Fruit fly (Drosophila melanogaster) whole organism, embryonic: Measurements from ENCODE around the gene Doc2.

ENCODE experiments used
- Atf-2 ChIP-seq: fragments of 200-800 bp; sonication (Bioruptor generic); optimal IDR thresholded peaks from 2 replicates; lab custom pipeline; 2016; ENCODE audit warnings: missing biosample characterization, missing genetic modification characterization
- B-H2 ChIP-seq: fragments of 200-800 bp; sonication (Bioruptor generic); optimal IDR thresholded peaks from 2 replicates; lab custom pipeline; 2018; ENCODE audit warnings: missing biosample characterization, mild to moderate bottlenecking, missing genetic modification characterization
- CG10979 ChIP-seq: fragments of 200-800 bp; sonication (Bioruptor generic); optimal IDR thresholded peaks from 2 replicates; lab custom pipeline; 2018; ENCODE audit warnings: missing biosample characterization, mild to moderate bottlenecking, missing genetic modification characterization, moderate library complexity
- CG11093 ChIP-seq: fragments of 200-800 bp; sonication (Bioruptor generic); IDR thresholded peaks from 3 replicates; pipeline ENCODE4 v1.3.6; 2022; ENCODE audit warnings: missing biosample characterization, missing genetic modification characterization
- CG12391 ChIP-seq: fragments of 200-800 bp; sonication (Bioruptor generic); optimal IDR thresholded peaks from 3 replicates; lab custom pipeline; 2018; ENCODE audit warnings: missing biosample characterization, mild to moderate bottlenecking, missing genetic modification characterization, moderate library complexity
- CG13424 ChIP-seq: fragments of 200-800 bp; sonication (Bioruptor generic); optimal IDR thresholded peaks from 2 replicates; lab custom pipeline; 2019; ENCODE audit warnings: missing biosample characterization, mild to moderate bottlenecking, missing genetic modification characterization, moderate library complexity
- CG13624 ChIP-seq: fragments of 200-800 bp; sonication (Bioruptor generic); optimal IDR thresholded peaks from 2 replicates; lab custom pipeline; 2016; ENCODE audit warnings: missing biosample characterization, missing genetic modification characterization
- CG15479 ChIP-seq: fragments of 200-800 bp; sonication (Bioruptor generic); optimal IDR thresholded peaks from 3 replicates; lab custom pipeline; 2019; ENCODE audit warnings: missing biosample characterization, mild to moderate bottlenecking, missing genetic modification characterization, moderate library complexity
- CG17359 ChIP-seq: fragments of 200-800 bp; sonication (Bioruptor generic); optimal IDR thresholded peaks from 3 replicates; lab custom pipeline; 2018; ENCODE audit warnings: missing biosample characterization, mild to moderate bottlenecking, missing genetic modification characterization, moderate library complexity
- CG2199 ChIP-seq: fragments of 200-800 bp; sonication (Bioruptor generic); IDR thresholded peaks from 3 replicates; pipeline ENCODE4 v1.3.6; 2022; ENCODE audit warnings: missing biosample characterization, missing genetic modification characterization
- CG3847 ChIP-seq: fragments of 200-800 bp; sonication (Bioruptor generic); IDR thresholded peaks from 2 replicates; pipeline ENCODE4 v1.3.6; 2022; ENCODE audit warnings: missing biosample characterization, missing genetic modification characterization
- CG4360 ChIP-seq: fragments of 200-800 bp; sonication (Bioruptor generic); IDR thresholded peaks from 2 replicates; pipeline ENCODE4 v1.3.6; 2022; ENCODE audit warnings: missing biosample characterization, missing genetic modification characterization
- CG4707 ChIP-seq: fragments of 200-800 bp; sonication (Bioruptor generic); optimal IDR thresholded peaks from 2 replicates; lab custom pipeline; 2018; ENCODE audit warnings: missing biosample characterization, mild to moderate bottlenecking, missing genetic modification characterization, moderate library complexity
- CG6683 ChIP-seq: fragments of 200-800 bp; sonication (Bioruptor generic); optimal IDR thresholded peaks from 2 replicates; lab custom pipeline; 2017; ENCODE audit warnings: missing biosample characterization, mild to moderate bottlenecking, missing genetic modification characterization, missing genetic modification reagents
- CG6689 ChIP-seq: fragments of 200-800 bp; sonication (Bioruptor generic); IDR thresholded peaks from 2 replicates; pipeline ENCODE4 v1.3.6; 2022; ENCODE audit warnings: missing biosample characterization, missing genetic modification characterization
- CG8944 ChIP-seq: fragments of 200-800 bp; sonication (Bioruptor generic); optimal IDR thresholded peaks from 3 replicates; lab custom pipeline; 2016; ENCODE audit warnings: missing biosample characterization, missing genetic modification characterization
- CG9215 ChIP-seq: fragments of 200-800 bp; sonication (Bioruptor generic); IDR thresholded peaks from 2 replicates; pipeline ENCODE4 v1.3.6; 2022; ENCODE audit warnings: missing biosample characterization, missing genetic modification characterization
- CG9609 ChIP-seq: fragments of 200-800 bp; sonication (Bioruptor generic); optimal IDR thresholded peaks from 3 replicates; lab custom pipeline; 2016; ENCODE audit warnings: missing biosample characterization, missing genetic modification characterization
- Dad ChIP-seq: fragments of 200-800 bp; sonication (Bioruptor generic); optimal IDR thresholded peaks from 3 replicates; lab custom pipeline; 2016; ENCODE audit warnings: missing biosample characterization, missing genetic modification characterization
- Drgx ChIP-seq: fragments of 200-800 bp; sonication (Bioruptor generic); IDR thresholded peaks from 2 replicates; pipeline ENCODE4 v1.3.6; 2022; ENCODE audit warnings: missing biosample characterization, missing genetic modification characterization
- E2f1 ChIP-seq: fragments of 200-800 bp; sonication (Bioruptor generic); IDR thresholded peaks from 2 replicates; pipeline ENCODE4 v1.3.6; 2022; ENCODE audit warnings: missing biosample characterization, missing genetic modification characterization
- Fer3 ChIP-seq: fragments of 200-800 bp; sonication (Bioruptor generic); optimal IDR thresholded peaks from 2 replicates; lab custom pipeline; 2018; ENCODE audit warnings: missing biosample characterization, mild to moderate bottlenecking, missing genetic modification characterization, moderate library complexity
- Gug ChIP-seq: fragments of 200-800 bp; sonication (Bioruptor generic); IDR thresholded peaks from 4 replicates; pipeline ENCODE4 v1.3.6; 2022; ENCODE audit warnings: missing biosample characterization, missing genetic modification characterization
- HmgZ ChIP-seq: fragments of 200-800 bp; sonication (Bioruptor generic); optimal IDR thresholded peaks from 2 replicates; lab custom pipeline; 2018; ENCODE audit warnings: missing biosample characterization, mild to moderate bottlenecking, missing genetic modification characterization
- Med ChIP-seq: fragments of 200-800 bp; sonication (Bioruptor generic); peaks from one replicate; lab custom pipeline; 2016; ENCODE audit warnings: missing biosample characterization, missing genetic modification characterization, mild to moderate bottlenecking, inconsistent platforms, moderate library complexity
- Mes4 ChIP-seq: fragments of 200-800 bp; sonication (Bioruptor generic); optimal IDR thresholded peaks from 2 replicates; lab custom pipeline; 2016; ENCODE audit warnings: missing biosample characterization, missing genetic modification characterization
- NC2β ChIP-seq: fragments of 200-800 bp; sonication (Bioruptor generic); optimal IDR thresholded peaks from 2 replicates; lab custom pipeline; 2016; ENCODE audit warnings: missing biosample characterization, missing genetic modification characterization
- NFAT ChIP-seq: fragments of 200-800 bp; sonication (Bioruptor generic); IDR thresholded peaks from 2 replicates; pipeline ENCODE4 v1.3.6; 2022; ENCODE audit warnings: missing biosample characterization, missing genetic modification characterization
- Oli ChIP-seq: fragments of 200-800 bp; sonication (Bioruptor generic); optimal IDR thresholded peaks from 2 replicates; lab custom pipeline; 2018; ENCODE audit warnings: missing biosample characterization, mild to moderate bottlenecking, missing genetic modification characterization, moderate library complexity
- Scr ChIP-seq: fragments of 200-800 bp; sonication (Bioruptor generic); IDR thresholded peaks from 2 replicates; pipeline ENCODE4 v1.3.6; 2022; ENCODE audit warnings: missing biosample characterization, missing genetic modification characterization; ENCODE audit not compliant: partially characterized antibody
- ac ChIP-seq: fragments of 200-800 bp; sonication (Bioruptor generic); optimal IDR thresholded peaks from 3 replicates; lab custom pipeline; 2017; ENCODE audit warnings: missing biosample characterization, mild to moderate bottlenecking, missing genetic modification characterization
- dan ChIP-seq: fragments of 200-800 bp; sonication (Bioruptor generic); IDR thresholded peaks from 2 replicates; pipeline ENCODE4 v1.3.6; 2022; ENCODE audit warnings: missing biosample characterization, missing genetic modification characterization
- dpn ChIP-seq, 2 experiments: fragments of 200-800 bp; sonication (Bioruptor generic); optimal IDR thresholded peaks; 3 replicates each; lab custom pipeline; 2016; ENCODE audit warnings: missing biosample characterization in 2 of 2, missing genetic modification characterization in 2 of 2
- kah ChIP-seq: fragments of 200-800 bp; sonication (Bioruptor generic); optimal IDR thresholded peaks from 2 replicates; lab custom pipeline; 2018; ENCODE audit warnings: missing biosample characterization, mild to moderate bottlenecking, missing genetic modification characterization
- lilli ChIP-seq: fragments of 200-800 bp; sonication (Bioruptor generic); optimal IDR thresholded peaks from 3 replicates; lab custom pipeline; 2016; ENCODE audit warnings: missing biosample characterization, missing genetic modification characterization
- lmd ChIP-seq: fragments of 200-800 bp; sonication (Bioruptor generic); IDR thresholded peaks from 2 replicates; pipeline ENCODE4 v1.3.6; 2022; ENCODE audit warnings: missing biosample characterization, missing genetic modification characterization
- lov ChIP-seq, 2 experiments: fragments of 200-800 bp in 1 of 2; fragments of >200 bp in 1 of 2; sonication (Bioruptor generic) in 1 of 2; IDR thresholded peaks in 1 of 2; optimal IDR thresholded peaks in 1 of 2; 2 replicates in 1 of 2; 3 replicates in 1 of 2; pipeline versions ENCODE4 v1.3.6 to Lab custom; 2017 to 2022; ENCODE audit warnings: missing biosample characterization in 1 of 2, missing genetic modification characterization in 1 of 2
- mld ChIP-seq: fragments of 200-800 bp; sonication (Bioruptor generic); IDR thresholded peaks from 3 replicates; pipeline ENCODE4 v1.3.6; 2022; ENCODE audit warnings: missing biosample characterization, missing genetic modification characterization; ENCODE audit not compliant: partially characterized antibody
- odd ChIP-seq: fragments of 200-800 bp; sonication (Bioruptor generic); optimal IDR thresholded peaks from 2 replicates; lab custom pipeline; 2017; ENCODE audit warnings: missing biosample characterization, mild to moderate bottlenecking, missing genetic modification characterization
- phol ChIP-seq: fragments of 200-800 bp; sonication (Bioruptor generic); optimal IDR thresholded peaks from 3 replicates; lab custom pipeline; 2018; ENCODE audit warnings: missing biosample characterization, mild to moderate bottlenecking, missing genetic modification characterization, moderate library complexity
- rib ChIP-seq: fragments of 200-800 bp; sonication (Bioruptor generic); IDR thresholded peaks from 2 replicates; pipeline ENCODE4 v1.3.6; 2022; ENCODE audit warnings: missing biosample characterization, missing genetic modification characterization
- ssp ChIP-seq: fragments of 200-800 bp; sonication (Bioruptor generic); IDR thresholded peaks from 2 replicates; pipeline ENCODE4 v1.3.6; 2022; ENCODE audit warnings: missing biosample characterization, missing genetic modification characterization
- tll ChIP-seq, 2 experiments: fragments of 200-800 bp in 1 of 2; fragments of >200 bp in 1 of 2; sonication (Bioruptor generic) in 1 of 2; optimal IDR thresholded peaks; 2 replicates each; lab custom pipeline; 2017 to 2019; ENCODE audit warnings: missing biosample characterization in 2 of 2, missing genetic modification characterization in 2 of 2, mild to moderate bottlenecking in 1 of 2, moderate library complexity in 1 of 2
- twi ChIP-seq: fragments of 200-800 bp; optimal IDR thresholded peaks from 2 replicates; lab custom pipeline; 2019; ENCODE audit warnings: missing biosample characterization, mild to moderate bottlenecking, missing genetic modification characterization, moderate library complexity
- tx ChIP-seq: fragments of 200-800 bp; sonication (Bioruptor generic); optimal IDR thresholded peaks from 2 replicates; lab custom pipeline; 2016; ENCODE audit warnings: missing biosample characterization, missing genetic modification characterization
- unc-4 ChIP-seq: fragments of 200-800 bp; sonication (Bioruptor generic); IDR thresholded peaks from 2 replicates; pipeline ENCODE4 v1.3.6; 2022; ENCODE audit warnings: missing biosample characterization, missing genetic modification characterization; ENCODE audit not compliant: partially characterized antibody
- vvl ChIP-seq: fragments of 200-800 bp; sonication (Bioruptor generic); IDR thresholded peaks from 2 replicates; pipeline ENCODE4 v1.3.6; 2022; ENCODE audit warnings: missing biosample characterization, missing genetic modification characterization
- wdn ChIP-seq: fragments of 200-800 bp; sonication (Bioruptor generic); IDR thresholded peaks from 2 replicates; pipeline ENCODE4 v1.3.6; 2022; ENCODE audit warnings: missing biosample characterization, missing genetic modification characterization
- zf30C ChIP-seq: fragments of 200-800 bp; sonication (Bioruptor generic); optimal IDR thresholded peaks from 3 replicates; lab custom pipeline; 2018; ENCODE audit warnings: missing biosample characterization, mild to moderate bottlenecking, missing genetic modification characterization

The Doc2 gene

DNA sequence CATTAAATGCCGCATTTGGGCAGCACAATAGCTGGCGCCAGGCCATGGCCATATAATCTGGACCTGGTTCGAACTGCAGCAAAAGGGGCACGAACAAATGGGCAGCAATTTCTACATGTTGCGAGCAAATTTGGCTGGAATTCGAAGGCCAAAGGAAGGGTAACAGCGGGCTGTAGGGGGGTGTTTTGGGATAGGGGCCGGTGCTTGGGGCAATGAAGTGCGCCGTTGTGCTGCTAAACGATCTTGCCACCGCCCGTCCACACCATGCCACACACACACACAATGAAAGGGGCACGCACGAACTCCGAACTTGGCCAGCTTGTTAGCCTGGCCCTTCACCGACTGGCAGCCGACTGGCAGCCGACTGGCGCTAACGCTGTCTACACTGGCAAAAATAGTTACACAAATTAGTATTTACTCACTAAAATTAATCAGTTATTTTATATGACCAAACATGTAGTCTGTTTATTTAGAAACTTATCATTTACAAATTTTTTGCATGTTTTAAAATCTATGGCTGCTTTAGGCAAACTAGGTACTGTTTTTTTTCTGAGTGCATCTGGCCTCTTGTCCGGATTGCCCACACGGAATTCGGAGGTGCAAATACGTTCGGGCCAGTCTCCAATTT, 15.1 kb upstream of the Doc2 start (continued):
- TF ChIP-seq Med (GFP tag; lab: Kevin White, UChicago) (peak; percentile 85), CG2199 (GFP tag; lab: Robert Waterston, UW) (0 out of 3 replicates have a peak, but pooled peaks have one; percentile 35), Fer3 (tag; lab: Kevin White, UChicago) (peak; percentile 39), phol (tag; lab: Kevin White, UChicago) (peak; percentile 87), HmgZ (tag; lab: Kevin White, UChicago) (no peak), Oli (tag; lab: Kevin White, UChicago) (peak; percentile 63), wdn (GFP tag; lab: Robert Waterston, UW) (no peak), unc-4 (no peak), ac (peak; percentile 37), CG8944 (GFP tag; lab: Kevin White, UChicago) (peak; percentile 22), CG4360 (GFP tag; lab: Robert Waterston, UW) (peak; percentile 25; the same call in 1 of the 2 replicates), zf30C (peak; percentile 37), CG15479 (GFP tag; lab: Kevin White, UChicago) (no peak), CG6689 (GFP tag; lab: Robert Waterston, UW) (peak; percentile 82), lov (optimal IDR thresholded peaks at IDR 0.05; lab: Kevin White, UChicago) (no peak), lov (GFP tag; IDR thresholded peaks at IDR 0.05; lab: Robert Waterston, UW) (peak; percentile 34; the same call in 1 of the 3 replicates), CG10979 (tag; lab: Kevin White, UChicago) (peak; percentile 91), tll (GFP tag; optimal IDR thresholded peaks at IDR 0.05; lab: Kevin White, UChicago) (no peak), dan (GFP tag; lab: Robert Waterston, UW) (0 out of 2 replicates have a peak, but pooled peaks have one; percentile 51), CG17359 (tag; lab: Kevin White, UChicago) (peak; percentile 84), CG6683 (no peak), NC2β (GFP tag; lab: Kevin White, UChicago) (no peak), B-H2 (no peak), tx (GFP tag; lab: Kevin White, UChicago) (peak; percentile 8), CG3847 (GFP tag; lab: Robert Waterston, UW) (peak; percentile 42), CG9609 (GFP tag; lab: Kevin White, UChicago) (peak; percentile 12), Atf-2 (GFP tag; lab: Kevin White, UChicago) (peak; percentile 26), lmd (GFP tag; lab: Robert Waterston, UW) (peak; percentile 67), E2f1 (GFP tag; lab: Robert Waterston, UW) (peak; percentile 56; the same call in 1 of the 2 replicates), Scr (GFP tag; lab: Robert Waterston, UW) (no peak), Gug (peak; percentile 33; the same call in 2 of the 4 replicates), Dad (GFP tag; lab: Kevin White, UChicago) (peak; percentile 30), CG4707 (GFP tag; lab: Kevin White, UChicago) (peak; percentile 4), ssp (peak; percentile 63), odd (GFP tag; lab: Kevin White, UChicago) (no peak), dpn (GFP tag; optimal IDR thresholded peaks at IDR 0.05; lab: Kevin White, UChicago) (peak; percentile 23 to 25), kah (peak; percentile 37), Mes4 (GFP tag; lab: Kevin White, UChicago) (peak; percentile 23), NFAT (no peak), lilli (GFP tag; lab: Kevin White, UChicago) (peak; percentile 22), vvl (GFP tag; lab: Robert Waterston, UW) (peak; percentile 81), CG11093 (peak; percentile 68; the same call in 2 of the 3 replicates), CG9215 (0 out of 2 replicates have a peak, but pooled peaks have one; percentile 6), Drgx (GFP tag; lab: Robert Waterston, UW) (peak; percentile 27; the same call in 1 of the 2 replicates), rib (GFP tag; lab: Robert Waterston, UW) (no peak), mld (GFP tag; lab: Robert Waterston, UW) (no peak), CG13424 (tag; lab: Kevin White, UChicago) (peak; percentile 38), CG13624 (GFP tag; lab: Kevin White, UChicago) (no peak), twi (no peak), CG12391 (peak; percentile 43)
